Fruit fly (Drosophila melanogaster): Measurements from ENCODE around the gene CG3246.

The CG3246 gene

dm6 chr2L:3461760-3462159 lies at the start of gene CG3246:
Gene CG3246 (minus strand): TSS chr2L:3461952.
- no peak for TF ChIP-seq h (optimal IDR thresholded peaks at IDR 0.05)
- TF ChIP-seq psq (optimal IDR thresholded peaks at IDR 0.05) = no peak
- no peak for TF ChIP-seq Sin3A (optimal IDR thresholded peaks at IDR 0.05)
- no peak for TF ChIP-seq insv (optimal IDR thresholded peaks at IDR 0.05)
- TF ChIP-seq ttk (optimal IDR thresholded peaks at IDR 0.05) = no peak
- no peak for TF ChIP-seq Myc (optimal IDR thresholded peaks at IDR 0.05)

dm6 chr2L:3510002-3510401 lies 48.2 kb upstream of the CG3246 start, which contains the start of gene CG31954:
Gene CG31954 (minus strand): TSS chr2L:3510102.
- TF ChIP-seq Sin3A (optimal IDR thresholded peaks at IDR 0.05) (no peak), h (optimal IDR thresholded peaks at IDR 0.05) (no peak), Myc (optimal IDR thresholded peaks at IDR 0.05) (no peak), ttk (optimal IDR thresholded peaks at IDR 0.05) (no peak), psq (optimal IDR thresholded peaks at IDR 0.05) (no peak), insv (optimal IDR thresholded peaks at IDR 0.05) (no peak)

dm6 chr2L:3507209-3508164 lies 45.7 kb upstream of the CG3246 start, which contains the start of gene tim:
Gene tim (minus strand): TSS chr2L:3508119.
- TF ChIP-seq ttk (optimal IDR thresholded peaks at IDR 0.05) (no peak), insv (optimal IDR thresholded peaks at IDR 0.05) (no peak), Myc (optimal IDR thresholded peaks at IDR 0.05) (no peak), psq (optimal IDR thresholded peaks at IDR 0.05) (no peak), h (optimal IDR thresholded peaks at IDR 0.05) (no peak), Sin3A (optimal IDR thresholded peaks at IDR 0.05) (no peak)

dm6 chr2L:3506806-3507205 lies 45.1 kb upstream of the CG3246 start:
- TF ChIP-seq ttk (optimal IDR thresholded peaks at IDR 0.05) (no peak), Sin3A (optimal IDR thresholded peaks at IDR 0.05) (no peak), insv (optimal IDR thresholded peaks at IDR 0.05) (no peak), Myc (optimal IDR thresholded peaks at IDR 0.05) (no peak), h (optimal IDR thresholded peaks at IDR 0.05) (no peak), psq (optimal IDR thresholded peaks at IDR 0.05) (no peak)

dm6 chr2L:3506322-3506721 lies 44.6 kb upstream of the CG3246 start:
- no peak for TF ChIP-seq ttk (optimal IDR thresholded peaks at IDR 0.05)
- TF ChIP-seq insv (optimal IDR thresholded peaks at IDR 0.05) = no peak
- TF ChIP-seq Sin3A (optimal IDR thresholded peaks at IDR 0.05) = no peak
- TF ChIP-seq Myc (optimal IDR thresholded peaks at IDR 0.05) = no peak

dm6 chr2L:3504851-3505250 lies 43.1 kb upstream of the CG3246 start:
- no peak for TF ChIP-seq h (optimal IDR thresholded peaks at IDR 0.05)
- no peak for TF ChIP-seq psq (optimal IDR thresholded peaks at IDR 0.05)
- TF ChIP-seq insv (optimal IDR thresholded peaks at IDR 0.05) = no peak
- TF ChIP-seq Myc (optimal IDR thresholded peaks at IDR 0.05) = no peak
- TF ChIP-seq Sin3A (optimal IDR thresholded peaks at IDR 0.05) = no peak
- no peak for TF ChIP-seq ttk (optimal IDR thresholded peaks at IDR 0.05)

dm6 chr2L:3495465-3495864 lies 33.7 kb upstream of the CG3246 start:
- TF ChIP-seq insv (optimal IDR thresholded peaks at IDR 0.05) (no peak), ttk (optimal IDR thresholded peaks at IDR 0.05) (no peak), psq (optimal IDR thresholded peaks at IDR 0.05) (no peak), h (optimal IDR thresholded peaks at IDR 0.05) (no peak), Myc (optimal IDR thresholded peaks at IDR 0.05) (no peak), Sin3A (optimal IDR thresholded peaks at IDR 0.05) (no peak)

dm6 chr2L:3493475-3493874 lies 31.7 kb upstream of the CG3246 start:
- no peak for TF ChIP-seq Myc (optimal IDR thresholded peaks at IDR 0.05)
- no peak for TF ChIP-seq psq (optimal IDR thresholded peaks at IDR 0.05)
- TF ChIP-seq ttk (optimal IDR thresholded peaks at IDR 0.05) = no peak
- TF ChIP-seq Sin3A (optimal IDR thresholded peaks at IDR 0.05) = no peak
- no peak for TF ChIP-seq h (optimal IDR thresholded peaks at IDR 0.05)
- TF ChIP-seq insv (optimal IDR thresholded peaks at IDR 0.05) = no peak

- TF ChIP-seq psq (optimal IDR thresholded peaks at IDR 0.05) (no peak), ttk (optimal IDR thresholded peaks at IDR 0.05) (no peak), Myc (optimal IDR thresholded peaks at IDR 0.05) (no peak)
Observed at dm6 chr2L:3490971-3491370, 29.2 kb upstream of the CG3246 start, which contains the start of gene CG15414. Gene CG15414 (minus strand): TSS chr2L:3491071.

- no peak for TF ChIP-seq ttk (optimal IDR thresholded peaks at IDR 0.05)
- no peak for TF ChIP-seq h (optimal IDR thresholded peaks at IDR 0.05)
- no peak for TF ChIP-seq psq (optimal IDR thresholded peaks at IDR 0.05)
- TF ChIP-seq Myc (optimal IDR thresholded peaks at IDR 0.05) = no peak
- TF ChIP-seq insv (optimal IDR thresholded peaks at IDR 0.05) = no peak
- no peak for TF ChIP-seq Sin3A (optimal IDR thresholded peaks at IDR 0.05)
Observed at dm6 chr2L:3485506-3485905, 23.8 kb upstream of the CG3246 start.

- TF ChIP-seq h (optimal IDR thresholded peaks at IDR 0.05) (no peak), Myc (optimal IDR thresholded peaks at IDR 0.05) (no peak), insv (optimal IDR thresholded peaks at IDR 0.05) (no peak), Sin3A (optimal IDR thresholded peaks at IDR 0.05) (no peak)
Observed at dm6 chr2L:3484759-3485158, 23.0 kb upstream of the CG3246 start.

- no peak for TF ChIP-seq psq (optimal IDR thresholded peaks at IDR 0.05)
- TF ChIP-seq h (optimal IDR thresholded peaks at IDR 0.05) = no peak
- no peak for TF ChIP-seq insv (optimal IDR thresholded peaks at IDR 0.05)
- TF ChIP-seq Sin3A (optimal IDR thresholded peaks at IDR 0.05) = no peak
- TF ChIP-seq Myc (optimal IDR thresholded peaks at IDR 0.05) = no peak
- no peak for TF ChIP-seq ttk (optimal IDR thresholded peaks at IDR 0.05)
Observed at dm6 chr2L:3483672-3484071, 21.9 kb upstream of the CG3246 start.
